Fruit fly (Drosophila melanogaster) whole organism, embryonic: Measurements from ENCODE around the gene ATPsynbeta.

Experiments used
- CG12659 ChIP-seq: fragments of 200-800 bp; sonication (Bioruptor generic); optimal IDR thresholded peaks from 3 replicates; lab custom pipeline; 2017; ENCODE audit warnings: mild to moderate bottlenecking, missing biosample characterization, missing genetic modification reagents, missing genetic modification characterization
- CG12744 ChIP-seq: fragments of 200-800 bp; sonication (Bioruptor generic); optimal IDR thresholded peaks from 2 replicates; lab custom pipeline; 2016; ENCODE audit warnings: missing biosample characterization, missing genetic modification characterization
- CG13287 ChIP-seq: fragments of 200-800 bp; sonication (Bioruptor generic); IDR thresholded peaks from 2 replicates; pipeline ENCODE4 v1.3.6; 2022; ENCODE audit warnings: missing biosample characterization, missing genetic modification characterization; ENCODE audit not compliant: partially characterized antibody
- CG1647 ChIP-seq: fragments of 200-800 bp; sonication (Bioruptor generic); optimal IDR thresholded peaks from 3 replicates; lab custom pipeline; 2016; ENCODE audit warnings: missing biosample characterization, missing genetic modification characterization
- CG16813 ChIP-seq: fragments of 200-800 bp; sonication (Bioruptor generic); IDR thresholded peaks from 3 replicates; pipeline ENCODE4 v1.3.6; 2022; ENCODE audit warnings: missing biosample characterization, missing genetic modification characterization; ENCODE audit not compliant: partially characterized antibody
- CG16815 ChIP-seq: fragments of 200-800 bp; sonication (Bioruptor generic); optimal IDR thresholded peaks from 3 replicates; lab custom pipeline; 2017; ENCODE audit warnings: missing biosample characterization, mild to moderate bottlenecking, missing genetic modification characterization
- CG18619 ChIP-seq: fragments of 200-800 bp; sonication (Bioruptor generic); optimal IDR thresholded peaks from 3 replicates; lab custom pipeline; 2017; ENCODE audit warnings: missing biosample characterization, mild to moderate bottlenecking, missing genetic modification characterization
- CG2202 ChIP-seq: fragments of 200-800 bp; sonication (Bioruptor generic); optimal IDR thresholded peaks from 2 replicates; lab custom pipeline; 2018; ENCODE audit warnings: missing biosample characterization, mild to moderate bottlenecking, missing genetic modification characterization
- CG31365 ChIP-seq: fragments of 200-800 bp; sonication (Bioruptor generic); optimal IDR thresholded peaks from 2 replicates; lab custom pipeline; 2018; ENCODE audit warnings: missing biosample characterization, mild to moderate bottlenecking, missing genetic modification characterization
- CG32767 ChIP-seq: fragments of 200-800 bp; sonication (Bioruptor generic); IDR thresholded peaks from 2 replicates; pipeline ENCODE4 v1.3.6; 2022; ENCODE audit warnings: missing biosample characterization, missing genetic modification characterization
- CG34422 ChIP-seq: fragments of 200-800 bp; sonication (Bioruptor generic); IDR thresholded peaks from 3 replicates; pipeline ENCODE4 v1.3.6; 2022; ENCODE audit warnings: missing biosample characterization, missing genetic modification characterization
- CG4404 ChIP-seq: fragments of 200-800 bp; sonication (Bioruptor generic); IDR thresholded peaks from 2 replicates; pipeline ENCODE4 v1.3.6; 2022; ENCODE audit warnings: missing biosample characterization, missing genetic modification characterization
- CG4617 ChIP-seq: fragments of 200-800 bp; sonication (Bioruptor generic); optimal IDR thresholded peaks from 3 replicates; lab custom pipeline; 2016; ENCODE audit warnings: missing biosample characterization, missing genetic modification characterization, borderline replicate concordance
- CG4707 ChIP-seq: fragments of 200-800 bp; sonication (Bioruptor generic); optimal IDR thresholded peaks from 2 replicates; lab custom pipeline; 2018; ENCODE audit warnings: missing biosample characterization, mild to moderate bottlenecking, missing genetic modification characterization, moderate library complexity
- CG5953 ChIP-seq: fragments of 200-800 bp; sonication (Bioruptor generic); IDR thresholded peaks from 2 replicates; pipeline ENCODE4 v1.3.6; 2022; ENCODE audit warnings: missing biosample characterization, missing genetic modification characterization
- CG6689 ChIP-seq: fragments of 200-800 bp; sonication (Bioruptor generic); IDR thresholded peaks from 2 replicates; pipeline ENCODE4 v1.3.6; 2022; ENCODE audit warnings: missing biosample characterization, missing genetic modification characterization
- CG6765 ChIP-seq: fragments of 200-800 bp; sonication (Bioruptor generic); optimal IDR thresholded peaks from 3 replicates; lab custom pipeline; 2017; ENCODE audit warnings: missing biosample characterization, mild to moderate bottlenecking, missing genetic modification characterization
- CG7745 ChIP-seq: fragments of 200-800 bp; sonication (Bioruptor generic); optimal IDR thresholded peaks from 2 replicates; lab custom pipeline; 2018; ENCODE audit warnings: missing biosample characterization, mild to moderate bottlenecking, missing genetic modification characterization, moderate library complexity
- CG9437 ChIP-seq: fragments of 200-800 bp; sonication (Bioruptor generic); optimal IDR thresholded peaks from 2 replicates; lab custom pipeline; 2018; ENCODE audit warnings: missing biosample characterization, mild to moderate bottlenecking, missing genetic modification characterization
- CG9727 ChIP-seq: fragments of 200-800 bp; sonication (Bioruptor generic); optimal IDR thresholded peaks from 3 replicates; lab custom pipeline; 2017; ENCODE audit warnings: missing biosample characterization, mild to moderate bottlenecking, missing genetic modification characterization
- CHES-1-like ChIP-seq: fragments of 200-800 bp; sonication (Bioruptor generic); optimal IDR thresholded peaks from 2 replicates; lab custom pipeline; 2016; ENCODE audit warnings: missing biosample characterization, missing genetic modification characterization
- Camta ChIP-seq: fragments of 200-800 bp; sonication (Bioruptor generic); optimal IDR thresholded peaks from 2 replicates; lab custom pipeline; 2016; ENCODE audit warnings: missing biosample characterization, missing genetic modification characterization
- D19B ChIP-seq: fragments of 200-800 bp; sonication (Bioruptor generic); optimal IDR thresholded peaks from 2 replicates; lab custom pipeline; 2017; ENCODE audit warnings: missing biosample characterization, mild to moderate bottlenecking, missing genetic modification characterization
- Dp ChIP-seq: fragments of 200-800 bp; sonication (Bioruptor generic); optimal IDR thresholded peaks from 2 replicates; lab custom pipeline; 2018; ENCODE audit warnings: missing biosample characterization, mild to moderate bottlenecking, missing genetic modification characterization, moderate library complexity
- ERR ChIP-seq: fragments of 200-800 bp; sonication (Bioruptor generic); optimal IDR thresholded peaks from 2 replicates; lab custom pipeline; 2016; ENCODE audit warnings: missing biosample characterization, missing genetic modification characterization
- Fer1 ChIP-seq: fragments of 200-800 bp; sonication (Bioruptor generic); optimal IDR thresholded peaks from 2 replicates; lab custom pipeline; 2017; ENCODE audit warnings: missing biosample characterization, mild to moderate bottlenecking, missing genetic modification characterization
- Fer3 ChIP-seq: fragments of 200-800 bp; sonication (Bioruptor generic); optimal IDR thresholded peaks from 2 replicates; lab custom pipeline; 2018; ENCODE audit warnings: missing biosample characterization, mild to moderate bottlenecking, missing genetic modification characterization, moderate library complexity
- HHEX ChIP-seq: fragments of 200-800 bp; sonication (Bioruptor generic); optimal IDR thresholded peaks from 3 replicates; lab custom pipeline; 2017; ENCODE audit warnings: missing biosample characterization, mild to moderate bottlenecking, missing genetic modification characterization, missing genetic modification reagents
- Hmr ChIP-seq: fragments of 200-800 bp; sonication (Bioruptor generic); optimal IDR thresholded peaks from 3 replicates; lab custom pipeline; 2017; ENCODE audit warnings: mild to moderate bottlenecking, missing biosample characterization, missing genetic modification reagents, missing genetic modification characterization
- Opbp ChIP-seq: fragments of 200-800 bp; sonication (Bioruptor generic); IDR thresholded peaks from 3 replicates; pipeline ENCODE4 v1.3.6; 2022; ENCODE audit warnings: missing biosample characterization, missing genetic modification characterization; ENCODE audit not compliant: partially characterized antibody
- Stat92E ChIP-seq, 3 experiments: fragments of >200 bp in 2 of 3; fragments of 200-800 bp in 1 of 3; sonication (Bioruptor generic) in 1 of 3; optimal IDR thresholded peaks; 2 replicates each; lab custom pipeline; 2017 to 2019; ENCODE audit warnings: missing biosample characterization in 3 of 3, missing genetic modification characterization in 3 of 3, mild to moderate bottlenecking in 1 of 3, moderate library complexity in 1 of 3
- TFAM ChIP-seq: fragments of 200-800 bp; sonication (Bioruptor generic); optimal IDR thresholded peaks from 2 replicates; lab custom pipeline; 2017; ENCODE audit warnings: missing biosample characterization, missing genetic modification characterization, inconsistent platforms
- Tbp ChIP-seq: fragments of >200 bp; optimal IDR thresholded peaks from 2 replicates; lab custom pipeline; 2018; ENCODE audit warnings: missing biosample characterization, missing genetic modification characterization
- bsh ChIP-seq, 2 experiments: fragments of 200-800 bp; sonication (Bioruptor generic); optimal IDR thresholded peaks; 2 replicates each; lab custom pipeline; 2017 to 2018; ENCODE audit warnings: mild to moderate bottlenecking in 2 of 2, missing biosample characterization in 2 of 2, missing genetic modification characterization in 2 of 2, moderate library complexity in 1 of 2
- chm ChIP-seq: fragments of 200-800 bp; sonication (Bioruptor generic); IDR thresholded peaks from 2 replicates; pipeline ENCODE4 v1.3.6; 2022; ENCODE audit warnings: missing biosample characterization, missing genetic modification characterization
- danr ChIP-seq: fragments of 200-800 bp; sonication (Bioruptor generic); IDR thresholded peaks from 2 replicates; pipeline ENCODE4 v1.3.6; 2022; ENCODE audit warnings: missing biosample characterization, missing genetic modification characterization
- dmrt11E ChIP-seq: fragments of 200-800 bp; sonication (Bioruptor generic); optimal IDR thresholded peaks from 3 replicates; lab custom pipeline; 2018; ENCODE audit warnings: missing biosample characterization, mild to moderate bottlenecking, missing genetic modification characterization, moderate library complexity
- fru ChIP-seq: fragments of >200 bp; optimal IDR thresholded peaks from 2 replicates; lab custom pipeline; 2017
- gfzf ChIP-seq: fragments of 200-800 bp; sonication (Bioruptor generic); optimal IDR thresholded peaks from 2 replicates; lab custom pipeline; 2016; ENCODE audit warnings: missing biosample characterization, mild to moderate bottlenecking, missing genetic modification characterization, moderate library complexity
- jigr1 ChIP-seq: fragments of 200-800 bp; sonication (Bioruptor generic); IDR thresholded peaks from 3 replicates; pipeline ENCODE4 v1.3.6; 2022; ENCODE audit warnings: missing biosample characterization, missing genetic modification characterization
- ken ChIP-seq: fragments of 200-800 bp; sonication (Bioruptor generic); IDR thresholded peaks from 3 replicates; pipeline ENCODE4 v1.3.6; 2022; ENCODE audit warnings: missing biosample characterization, missing genetic modification characterization
- klu ChIP-seq: fragments of 200-800 bp; sonication (Bioruptor generic); IDR thresholded peaks from 2 replicates; pipeline ENCODE4 v1.3.6; 2022; ENCODE audit warnings: missing biosample characterization, missing genetic modification characterization
- peb ChIP-seq: fragments of 200-800 bp; sonication (Bioruptor generic); IDR thresholded peaks from 2 replicates; pipeline ENCODE4 v1.3.6; 2022; ENCODE audit warnings: missing biosample characterization, missing genetic modification characterization
- pzg ChIP-seq: fragments of 200-800 bp; sonication (Bioruptor generic); optimal IDR thresholded peaks from 3 replicates; lab custom pipeline; 2018; ENCODE audit warnings: missing biosample characterization, mild to moderate bottlenecking, missing genetic modification characterization, moderate library complexity
- sima ChIP-seq: fragments of 200-800 bp; sonication (Bioruptor generic); optimal IDR thresholded peaks from 2 replicates; lab custom pipeline; 2016; ENCODE audit warnings: missing biosample characterization, missing genetic modification characterization
- so ChIP-seq: fragments of 200-800 bp; sonication (Bioruptor generic); IDR thresholded peaks from 3 replicates; pipeline ENCODE4 v1.3.6; 2022; ENCODE audit warnings: missing biosample characterization, missing genetic modification characterization
- ssp ChIP-seq: fragments of 200-800 bp; sonication (Bioruptor generic); IDR thresholded peaks from 2 replicates; pipeline ENCODE4 v1.3.6; 2022; ENCODE audit warnings: missing biosample characterization, missing genetic modification characterization
- tin ChIP-seq: fragments of 200-800 bp; sonication (Bioruptor generic); optimal IDR thresholded peaks from 3 replicates; lab custom pipeline; 2016; ENCODE audit warnings: missing biosample characterization, missing genetic modification characterization
- zen2 ChIP-seq: fragments of 200-800 bp; sonication (Bioruptor generic); IDR thresholded peaks from 3 replicates; pipeline ENCODE4 v1.3.6; 2022; ENCODE audit warnings: missing biosample characterization, missing genetic modification characterization; ENCODE audit not compliant: partially characterized antibody

The ATPsynbeta gene

dm6 chr4:1026806-1027431 lies 4.4 kb upstream of the ATPsynbeta start, which contains the start of gene PlexA (continued):
- TF ChIP-seq so = peak; percentile 81; the same call in 2 of the 3 replicates
- peak; percentile 92 for TF ChIP-seq CG16815 (GFP tag; lab: Kevin White, UChicago)
- TF ChIP-seq peb (GFP tag; lab: Robert Waterston, UW) = peak; percentile 83
- TF ChIP-seq CG2202 (tag; lab: Kevin White, UChicago) = peak; percentile 40
- peak; percentile 71 for TF ChIP-seq CG18619 (GFP tag; lab: Kevin White, UChicago)
- peak; percentile 57 for TF ChIP-seq CG1647 (GFP tag; lab: Kevin White, UChicago)
- TF ChIP-seq CG6765 (GFP tag; lab: Kevin White, UChicago) = peak; percentile 4
- TF ChIP-seq CG6689 (GFP tag; lab: Robert Waterston, UW) = peak; percentile 92
- TF ChIP-seq CG31365 (tag; lab: Kevin White, UChicago) = no peak
- peak; percentile 78 for TF ChIP-seq CG4617
- peak; percentile 78 for TF ChIP-seq pzg
- no peak for TF ChIP-seq sima (GFP tag; lab: Kevin White, UChicago)
- TF ChIP-seq CG16813 (GFP tag; lab: Robert Waterston, UW) = peak; percentile 84
- TF ChIP-seq Tbp (GFP tag; lab: Kevin White, UChicago) = no peak
- peak; percentile 91; the same call in 2 of the 3 replicates for TF ChIP-seq jigr1 (GFP tag; lab: Robert Waterston, UW)
- TF ChIP-seq gfzf (GFP tag; lab: Kevin White, UChicago) = peak; percentile 18
- TF ChIP-seq ssp = peak; percentile 99
- peak; percentile 65 for TF ChIP-seq HHEX (GFP tag; lab: Kevin White, UChicago)
- peak; percentile 84 for TF ChIP-seq tin (GFP tag; lab: Kevin White, UChicago)
- TF ChIP-seq Fer3 = peak; percentile 91
- peak; percentile 68 for TF ChIP-seq D19B (GFP tag; lab: Kevin White, UChicago)
- TF ChIP-seq bsh (GFP tag; optimal IDR thresholded peaks at IDR 0.05; lab: Kevin White, UChicago) = peak in 1 of 2 experiments; percentile 90
- peak; percentile 58; the same call in 2 of the 3 replicates for TF ChIP-seq Opbp
- no peak for TF ChIP-seq zen2 (GFP tag; lab: Robert Waterston, UW)
- peak; percentile 95; the same call in 2 of the 3 replicates for TF ChIP-seq ken (GFP tag; lab: Robert Waterston, UW)
- peak; percentile 13 for TF ChIP-seq Fer1 (GFP tag; lab: Kevin White, UChicago)
- TF ChIP-seq danr (GFP tag; lab: Robert Waterston, UW) = peak; percentile 92
- peak; percentile 97 for TF ChIP-seq CG34422 (GFP tag; lab: Robert Waterston, UW)
- no peak for TF ChIP-seq CG7745 (tag; lab: Kevin White, UChicago)
- TF ChIP-seq CG5953 (GFP tag; lab: Robert Waterston, UW) = peak; percentile 76
- TF ChIP-seq chm (GFP tag; lab: Robert Waterston, UW) = peak; percentile 92
- peak; percentile 48 for TF ChIP-seq CG13287
- TF ChIP-seq TFAM (GFP tag; lab: Kevin White, UChicago) = no peak
- TF ChIP-seq CG4404 (GFP tag; lab: Robert Waterston, UW) = no peak; the same call in 1 of the 2 replicates
- peak; percentile 80 for TF ChIP-seq CG9437 (GFP tag; lab: Kevin White, UChicago)
- TF ChIP-seq CG4707 = peak; percentile 18
- peak in 1 of 3 experiments; percentile 30 for TF ChIP-seq Stat92E (GFP tag; optimal IDR thresholded peaks at IDR 0.05; lab: Kevin White, UChicago)
- peak; percentile 93 for TF ChIP-seq dmrt11E (tag; lab: Kevin White, UChicago)
- peak; percentile 80 for TF ChIP-seq Hmr (GFP tag; lab: Kevin White, UChicago)
- TF ChIP-seq CG32767 (GFP tag; lab: Robert Waterston, UW) = peak; percentile 91
- TF ChIP-seq CG12744 = no peak
- TF ChIP-seq Dp (GFP tag; lab: Kevin White, UChicago) = no peak
- peak; percentile 0 for TF ChIP-seq ERR (GFP tag; lab: Kevin White, UChicago)
- peak; percentile 42 for TF ChIP-seq CHES-1-like (GFP tag; lab: Kevin White, UChicago)
- peak; percentile 87 for TF ChIP-seq CG12659
- TF ChIP-seq Camta (GFP tag; lab: Kevin White, UChicago) = peak; percentile 40
- peak; percentile 91 for TF ChIP-seq klu
- peak; percentile 78 for TF ChIP-seq CG9727
- TF ChIP-seq fru (lab: Kevin White, UChicago) = no peak
